Worm (Caenorhabditis elegans) whole organism, L1 larva: ENCODE data around the gene Y49F6A.12.

ENCODE experiments used
- C16A3.4 ChIP-seq: fragments of 150-350 bp; optimal IDR thresholded peaks from 2 replicates; lab custom pipeline; 2014; ENCODE audit warnings: missing biosample characterization, missing genetic modification characterization
- C34B4.2 ChIP-seq: sonication (generic microtip); optimal IDR thresholded peaks from 2 replicates; lab custom pipeline; 2017; ENCODE audit warnings: mild to moderate bottlenecking, missing genetic modification characterization, missing compliant biosample characterization
- F16B12.6 ChIP-seq: fragments of 150-350 bp; optimal IDR thresholded peaks from 2 replicates; lab custom pipeline; 2014; ENCODE audit warnings: missing biosample characterization, missing genetic modification characterization
- Y116A8C.19 ChIP-seq: sonication (generic microtip); optimal IDR thresholded peaks from 2 replicates; lab custom pipeline; 2016; ENCODE audit warnings: missing compliant biosample characterization, missing genetic modification characterization, borderline replicate concordance
- alr-1 ChIP-seq: fragments of 200-800 bp; sonication (Bioruptor generic); optimal IDR thresholded peaks from 2 replicates; lab custom pipeline; 2018; ENCODE audit warnings: borderline replicate concordance, mild to moderate bottlenecking, missing genetic modification characterization, missing compliant biosample characterization
- ceh-63 ChIP-seq: fragments of 200-800 bp; sonication (Bioruptor generic); optimal IDR thresholded peaks from 2 replicates; lab custom pipeline; 2018; ENCODE audit warnings: mild to moderate bottlenecking, missing genetic modification characterization, missing compliant biosample characterization
- ceh-90 ChIP-seq: sonication (generic microtip); optimal IDR thresholded peaks from 2 replicates; lab custom pipeline; 2016; ENCODE audit warnings: missing genetic modification characterization, missing compliant biosample characterization
- ces-1 ChIP-seq: fragments of 150-350 bp; optimal IDR thresholded peaks from 2 replicates; lab custom pipeline; 2014; ENCODE audit warnings: missing biosample characterization, missing genetic modification reagents, missing genetic modification characterization
- dsc-1 ChIP-seq: sonication (generic microtip); optimal IDR thresholded peaks from 2 replicates; lab custom pipeline; 2016; ENCODE audit warnings: mild to moderate bottlenecking, missing genetic modification characterization, missing compliant biosample characterization
- efl-1 ChIP-seq, 4 experiments: fragments of 150-350 bp; optimal IDR thresholded peaks in 3 of 4; peaks in 1 of 4; 1 replicate in 1 of 4; 2 replicates in 3 of 4; lab custom pipeline; 2014; ENCODE audit warnings: missing biosample characterization in 2 of 4, missing genetic modification characterization in 2 of 4, missing genetic modification reagents in 2 of 4
- egl-13 ChIP-seq: sonication (generic microtip); optimal IDR thresholded peaks from 2 replicates; lab custom pipeline; 2016; ENCODE audit warnings: missing genotype, missing genetic modification reagents, missing genetic modification characterization, missing compliant biosample characterization
- egl-27 ChIP-seq, 2 experiments: fragments of 150-350 bp in 1 of 2; sonication (generic microtip); optimal IDR thresholded peaks; 3 replicates each; lab custom pipeline; 2017 to 2018; ENCODE audit warnings: missing biosample characterization in 2 of 2, missing genetic modification characterization in 2 of 2, missing genetic modification reagents in 2 of 2
- fkh-4 ChIP-seq: sonication (generic microtip); optimal IDR thresholded peaks from 2 replicates; lab custom pipeline; 2016; ENCODE audit warnings: missing compliant biosample characterization, missing genetic modification characterization, borderline replicate concordance
- fkh-8 ChIP-seq: sonication (generic microtip); optimal IDR thresholded peaks from 2 replicates; lab custom pipeline; 2016; ENCODE audit warnings: mild to moderate bottlenecking, missing genetic modification characterization, missing compliant biosample characterization
- fos-1 ChIP-seq: fragments of 150-350 bp; optimal IDR thresholded peaks from 2 replicates; lab custom pipeline; 2014; ENCODE audit warnings: missing biosample characterization, missing genetic modification characterization
- grh-1 ChIP-seq: fragments of 200-800 bp; sonication (Bioruptor generic); IDR thresholded peaks from 2 replicates; pipeline ENCODE4 v1.3.6; 2022; ENCODE audit warnings: missing genetic modification reagents, missing genetic modification characterization, missing compliant biosample characterization
- hlh-4 ChIP-seq: sonication (generic microtip); optimal IDR thresholded peaks from 2 replicates; lab custom pipeline; 2016; ENCODE audit warnings: mild to moderate bottlenecking, missing genetic modification characterization, missing compliant biosample characterization
- hpl-2 ChIP-seq: fragments of 150-350 bp; optimal IDR thresholded peaks from 2 replicates; lab custom pipeline; 2014; ENCODE audit warnings: missing biosample characterization, missing genetic modification reagents, missing genetic modification characterization
- lin-14 ChIP-seq: fragments of 200-800 bp; sonication (Bioruptor generic); optimal IDR thresholded peaks from 2 replicates; lab custom pipeline; 2018; ENCODE audit warnings: mild to moderate bottlenecking, missing genetic modification characterization, moderate library complexity, missing compliant biosample characterization
- lin-35 ChIP-seq, 2 experiments: fragments of 150-350 bp; optimal IDR thresholded peaks; 2 replicates each; lab custom pipeline; 2014; ENCODE audit warnings: missing biosample characterization in 2 of 2, missing genetic modification characterization in 2 of 2, missing genetic modification reagents in 2 of 2
- lir-3 ChIP-seq: sonication (generic microtip); optimal IDR thresholded peaks from 2 replicates; lab custom pipeline; 2016; ENCODE audit warnings: mild to moderate bottlenecking, missing genetic modification characterization, moderate library complexity, missing compliant biosample characterization; ENCODE audit not compliant: poor library complexity
- lsy-2 ChIP-seq, 2 experiments: fragments of 150-350 bp; optimal IDR thresholded peaks; 2 replicates each; lab custom pipeline; 2014; ENCODE audit warnings: missing biosample characterization in 2 of 2, missing genetic modification characterization in 2 of 2
- mab-9 ChIP-seq: fragments of 200-800 bp; sonication (Bioruptor generic); IDR thresholded peaks from 2 replicates; pipeline ENCODE4 v1.3.6; 2022; ENCODE audit warnings: missing genetic modification reagents, missing genetic modification characterization, missing compliant biosample characterization
- mep-1 ChIP-seq: fragments of 150-350 bp; optimal IDR thresholded peaks from 2 replicates; lab custom pipeline; 2014; ENCODE audit warnings: missing biosample characterization, missing genetic modification characterization
- nhr-11 ChIP-seq: fragments of 150-350 bp; optimal IDR thresholded peaks from 2 replicates; lab custom pipeline; 2014; ENCODE audit warnings: missing biosample characterization, missing genetic modification characterization
- nhr-19 ChIP-seq: fragments of 200-800 bp; sonication (Bioruptor generic); conservative IDR thresholded peaks from 2 replicates; pipeline ENCODE4 v1.3.6; 2022; ENCODE audit warnings: missing genetic modification characterization, missing compliant biosample characterization
- nhr-237 ChIP-seq: fragments of 150-350 bp; optimal IDR thresholded peaks from 2 replicates; lab custom pipeline; 2014; ENCODE audit warnings: missing biosample characterization, missing genetic modification characterization
- nhr-28 ChIP-seq: fragments of 150-350 bp; optimal IDR thresholded peaks from 2 replicates; lab custom pipeline; 2014; ENCODE audit warnings: missing biosample characterization, missing genetic modification characterization
- nhr-47 ChIP-seq: sonication (generic microtip); optimal IDR thresholded peaks from 2 replicates; lab custom pipeline; 2016; ENCODE audit warnings: mild to moderate bottlenecking, missing genetic modification characterization, moderate library complexity, missing compliant biosample characterization
- nhr-71 ChIP-seq: sonication (generic microtip); optimal IDR thresholded peaks from 2 replicates; lab custom pipeline; 2016; ENCODE audit warnings: mild to moderate bottlenecking, missing genetic modification characterization, moderate library complexity, missing compliant biosample characterization
- nhr-76 ChIP-seq: sonication (generic microtip); optimal IDR thresholded peaks from 2 replicates; lab custom pipeline; 2017; ENCODE audit warnings: missing biosample characterization, missing genetic modification characterization
- nhr-85 ChIP-seq: sonication (generic microtip); peaks from one replicate; lab custom pipeline; 2016; ENCODE audit warnings: missing genetic modification characterization, inconsistent platforms, missing compliant biosample characterization
- nhr-90 ChIP-seq: sonication (generic microtip); optimal IDR thresholded peaks from 2 replicates; lab custom pipeline; 2016; ENCODE audit warnings: mild to moderate bottlenecking, missing genetic modification characterization, missing compliant biosample characterization; ENCODE audit not compliant: poor library complexity
- pag-3 ChIP-seq: sonication (generic microtip); optimal IDR thresholded peaks from 2 replicates; lab custom pipeline; 2017; ENCODE audit warnings: missing genetic modification characterization, mild to moderate bottlenecking, missing compliant biosample characterization, antibody characterized with exemption, borderline replicate concordance; ENCODE audit not compliant: insufficient read depth
- pax-3 ChIP-seq: fragments of 200-800 bp; sonication (Bioruptor generic); optimal IDR thresholded peaks from 2 replicates; lab custom pipeline; 2018; ENCODE audit warnings: mild to moderate bottlenecking, missing genetic modification characterization, moderate library complexity, missing compliant biosample characterization
- pqm-1 ChIP-seq: sonication (generic microtip); optimal IDR thresholded peaks from 3 replicates; lab custom pipeline; 2017; ENCODE audit warnings: missing biosample characterization, missing genetic modification characterization
- rnt-1 ChIP-seq: sonication (generic microtip); optimal IDR thresholded peaks from 2 replicates; lab custom pipeline; 2016; ENCODE audit warnings: mild to moderate bottlenecking, missing genetic modification characterization, moderate library complexity, missing compliant biosample characterization
- skn-1 ChIP-seq: fragments of 150-350 bp; optimal IDR thresholded peaks from 2 replicates; lab custom pipeline; 2014; ENCODE audit warnings: missing biosample characterization, missing genetic modification characterization
- snpc-4 ChIP-seq: fragments of 150-350 bp; optimal IDR thresholded peaks from 2 replicates; lab custom pipeline; 2014; ENCODE audit warnings: missing biosample characterization, missing genetic modification characterization
- snu-23 ChIP-seq: sonication (generic microtip); optimal IDR thresholded peaks from 2 replicates; lab custom pipeline; 2016; ENCODE audit warnings: missing genetic modification characterization, missing compliant biosample characterization
- sox-4 ChIP-seq: sonication (generic microtip); optimal IDR thresholded peaks from 2 replicates; lab custom pipeline; 2016; ENCODE audit warnings: missing genetic modification characterization, missing compliant biosample characterization
- sup-37 ChIP-seq: fragments of 200-800 bp; sonication (Bioruptor generic); optimal IDR thresholded peaks from 2 replicates; lab custom pipeline; 2018; ENCODE audit warnings: mild to moderate bottlenecking, missing genetic modification characterization, missing compliant biosample characterization
- swsn-7 ChIP-seq: sonication (generic microtip); optimal IDR thresholded peaks from 2 replicates; lab custom pipeline; 2016; ENCODE audit warnings: missing genetic modification characterization, missing compliant biosample characterization
- tlp-1 ChIP-seq: fragments of 150-350 bp; optimal IDR thresholded peaks from 2 replicates; lab custom pipeline; 2014; ENCODE audit warnings: missing biosample characterization, missing genetic modification characterization
- unc-130 ChIP-seq: fragments of 150-350 bp; optimal IDR thresholded peaks from 2 replicates; lab custom pipeline; 2017; ENCODE audit warnings: missing biosample characterization, missing genetic modification characterization, inconsistent platforms
- unc-62 ChIP-seq: fragments of 150-350 bp; optimal IDR thresholded peaks from 2 replicates; lab custom pipeline; 2014; ENCODE audit warnings: missing biosample characterization, missing genetic modification reagents, missing genetic modification characterization
- unc-86 ChIP-seq: sonication (generic microtip); optimal IDR thresholded peaks from 2 replicates; lab custom pipeline; 2016; ENCODE audit warnings: missing genetic modification characterization, missing compliant biosample characterization
- vab-15 ChIP-seq: sonication (generic microtip); optimal IDR thresholded peaks from 2 replicates; lab custom pipeline; 2017; ENCODE audit warnings: missing genotype, mild to moderate bottlenecking, missing genetic modification characterization, missing compliant biosample characterization
- zag-1 ChIP-seq: fragments of 150-350 bp; optimal IDR thresholded peaks from 2 replicates; lab custom pipeline; 2014; ENCODE audit warnings: missing biosample characterization, missing genetic modification characterization
- zip-4 ChIP-seq: fragments of 200-800 bp; sonication (Bioruptor generic); optimal IDR thresholded peaks from 2 replicates; lab custom pipeline; 2018; ENCODE audit warnings: mild to moderate bottlenecking, missing genetic modification characterization, moderate library complexity, missing compliant biosample characterization

Y49F6A.12 gene

ce11 chrII:3555281-3555680, 40.2 kb upstream of the Y49F6A.12 start (continued):
- TF ChIP-seq egl-13 = no peak
- no peak for TF ChIP-seq fos-1 (tag; lab: Kevin White, UChicago)
- no peak for TF ChIP-seq rnt-1
- no peak for TF ChIP-seq F16B12.6
- no peak for TF ChIP-seq nhr-28 (tag; lab: Kevin White, UChicago)
- no peak for TF ChIP-seq pag-3
- no peak for TF ChIP-seq efl-1 (optimal IDR thresholded peaks at IDR 0.05; lab: Kevin White, UChicago)
- TF ChIP-seq efl-1 (GFP tag; optimal IDR thresholded peaks at IDR 0.05 in 1 of 2; lab: Kevin White, UChicago) = peak in 1 of 2 experiments; percentile 19
- no peak for TF ChIP-seq nhr-76 (tag; lab: Kevin White, UChicago)
- TF ChIP-seq hlh-4 (tag; lab: Kevin White, UChicago) = no peak
- no peak for TF ChIP-seq lir-3 (tag; lab: Kevin White, UChicago)
- TF ChIP-seq egl-27 (tag; optimal IDR thresholded peaks at IDR 0.05; lab: Kevin White, UChicago) = no peak
- no peak for TF ChIP-seq unc-62 (GFP tag; lab: Kevin White, UChicago)
- no peak for TF ChIP-seq zag-1 (tag; lab: Kevin White, UChicago)
- TF ChIP-seq tlp-1 (tag; lab: Kevin White, UChicago) = no peak
- no peak for TF ChIP-seq dsc-1 (tag; lab: Kevin White, UChicago)
- no peak for TF ChIP-seq zip-4
- no peak for TF ChIP-seq snpc-4 (tag; lab: Kevin White, UChicago)
- TF ChIP-seq nhr-90 (tag; lab: Kevin White, UChicago) = peak; percentile 27
- no peak for TF ChIP-seq unc-130
- TF ChIP-seq mep-1 = no peak
- TF ChIP-seq lin-14 (GFP tag; lab: Kevin White, UChicago) = peak; percentile 20
- TF ChIP-seq nhr-237 (tag; lab: Kevin White, UChicago) = no peak
- TF ChIP-seq fkh-8 = no peak
- TF ChIP-seq nhr-19 (GFP tag; lab: Robert Waterston, UW) = no peak
- TF ChIP-seq pqm-1 (tag; lab: Kevin White, UChicago) = no peak
- TF ChIP-seq snu-23 = peak; percentile 29
- no peak for TF ChIP-seq hpl-2
- TF ChIP-seq ceh-90 = no peak
- peak; percentile 85 for TF ChIP-seq nhr-85 (tag; lab: Kevin White, UChicago)
- no peak for TF ChIP-seq fkh-4 (tag; lab: Kevin White, UChicago)
- no peak for TF ChIP-seq nhr-11
- TF ChIP-seq nhr-71 (tag; lab: Kevin White, UChicago) = no peak
- TF ChIP-seq nhr-47 (tag; lab: Kevin White, UChicago) = no peak
- TF ChIP-seq skn-1 (tag; lab: Kevin White, UChicago) = no peak
- no peak for TF ChIP-seq sup-37
- no peak for TF ChIP-seq lsy-2 (tag; optimal IDR thresholded peaks at IDR 0.05; lab: Kevin White, UChicago)
- TF ChIP-seq C34B4.2 = no peak
- no peak for TF ChIP-seq C16A3.4 (tag; lab: Kevin White, UChicago)
- TF ChIP-seq grh-1 (GFP tag; lab: Robert Waterston, UW) = no peak
- no peak for TF ChIP-seq unc-86
- no peak for TF ChIP-seq Y116A8C.19
- no peak for TF ChIP-seq sox-4 (tag; lab: Kevin White, UChicago)
- no peak for TF ChIP-seq ceh-63 (GFP tag; lab: Kevin White, UChicago)
- peak in 1 of 2 experiments; percentile 36 for TF ChIP-seq lin-35 (GFP tag; optimal IDR thresholded peaks at IDR 0.05; lab: Kevin White, UChicago)
- no peak for TF ChIP-seq alr-1 (tag; lab: Kevin White, UChicago)
- TF ChIP-seq ces-1 = no peak
- no peak for TF ChIP-seq swsn-7 (tag; lab: Kevin White, UChicago)
- TF ChIP-seq mab-9 (GFP tag; lab: Robert Waterston, UW) = no peak
- no peak for TF ChIP-seq pax-3 (tag; lab: Kevin White, UChicago)
- peak; percentile 18 for TF ChIP-seq vab-15
